Worm (Caenorhabditis elegans) whole organism, L1 larva: ENCODE data around the gene col-107.
A peak's percentile ranks its signal among the peaks of the same experiment; 100 is the strongest.

ENCODE experiments used
- C04F5.9 ChIP-seq: sonication (generic microtip); optimal IDR thresholded peaks from 2 replicates; lab custom pipeline; 2016; ENCODE audit warnings: missing genetic modification characterization, missing compliant biosample characterization
- alr-1 ChIP-seq: fragments of 200-800 bp; sonication (Bioruptor generic); optimal IDR thresholded peaks from 2 replicates; lab custom pipeline; 2018; ENCODE audit warnings: borderline replicate concordance, mild to moderate bottlenecking, missing genetic modification characterization, missing compliant biosample characterization
- aly-2 ChIP-seq: fragments of 150-350 bp; optimal IDR thresholded peaks from 2 replicates; lab custom pipeline; 2014; ENCODE audit warnings: missing biosample characterization, missing genetic modification characterization
- ama-1 ChIP-seq: fragments of 150-350 bp; optimal IDR thresholded peaks from 2 replicates; lab custom pipeline; 2014
- blmp-1 ChIP-seq: fragments of 150-350 bp; optimal IDR thresholded peaks from 2 replicates; lab custom pipeline; 2014; ENCODE audit warnings: missing biosample characterization, missing genetic modification characterization
- ceh-88 ChIP-seq: fragments of 200-800 bp; sonication (Bioruptor generic); IDR thresholded peaks from 2 replicates; pipeline ENCODE4 v1.3.6; 2022; ENCODE audit warnings: missing genetic modification characterization, missing compliant biosample characterization
- ceh-90 ChIP-seq: sonication (generic microtip); optimal IDR thresholded peaks from 2 replicates; lab custom pipeline; 2016; ENCODE audit warnings: missing genetic modification characterization, missing compliant biosample characterization
- ces-1 ChIP-seq: fragments of 150-350 bp; optimal IDR thresholded peaks from 2 replicates; lab custom pipeline; 2014; ENCODE audit warnings: missing biosample characterization, missing genetic modification reagents, missing genetic modification characterization
- efl-1 ChIP-seq, 4 experiments: fragments of 150-350 bp; optimal IDR thresholded peaks in 3 of 4; peaks in 1 of 4; 1 replicate in 1 of 4; 2 replicates in 3 of 4; lab custom pipeline; 2014; ENCODE audit warnings: missing biosample characterization in 2 of 4, missing genetic modification characterization in 2 of 4, missing genetic modification reagents in 2 of 4
- elt-2 ChIP-seq: sonication (generic microtip); optimal IDR thresholded peaks from 2 replicates; lab custom pipeline; 2016; ENCODE audit warnings: missing genetic modification characterization, mild to moderate bottlenecking, inconsistent platforms, missing compliant biosample characterization, missing genetic modification reagents
- fkh-4 ChIP-seq: sonication (generic microtip); optimal IDR thresholded peaks from 2 replicates; lab custom pipeline; 2016; ENCODE audit warnings: missing compliant biosample characterization, missing genetic modification characterization, borderline replicate concordance
- hlh-17 ChIP-seq: fragments of 200-800 bp; sonication (Bioruptor generic); optimal IDR thresholded peaks from 2 replicates; lab custom pipeline; 2018; ENCODE audit warnings: missing genetic modification characterization, mild to moderate bottlenecking, missing compliant biosample characterization, moderate library complexity, borderline replicate concordance
- lin-13 ChIP-seq: fragments of 150-350 bp; optimal IDR thresholded peaks from 2 replicates; lab custom pipeline; 2014; ENCODE audit warnings: missing biosample characterization, missing genetic modification reagents, missing genetic modification characterization
- lin-14 ChIP-seq: fragments of 200-800 bp; sonication (Bioruptor generic); optimal IDR thresholded peaks from 2 replicates; lab custom pipeline; 2018; ENCODE audit warnings: mild to moderate bottlenecking, missing genetic modification characterization, moderate library complexity, missing compliant biosample characterization
- lin-35 ChIP-seq, 2 experiments: fragments of 150-350 bp; optimal IDR thresholded peaks; 2 replicates each; lab custom pipeline; 2014; ENCODE audit warnings: missing biosample characterization in 2 of 2, missing genetic modification characterization in 2 of 2, missing genetic modification reagents in 2 of 2
- lir-3 ChIP-seq: sonication (generic microtip); optimal IDR thresholded peaks from 2 replicates; lab custom pipeline; 2016; ENCODE audit warnings: mild to moderate bottlenecking, missing genetic modification characterization, moderate library complexity, missing compliant biosample characterization; ENCODE audit not compliant: poor library complexity
- mab-9 ChIP-seq: fragments of 200-800 bp; sonication (Bioruptor generic); IDR thresholded peaks from 2 replicates; pipeline ENCODE4 v1.3.6; 2022; ENCODE audit warnings: missing genetic modification reagents, missing genetic modification characterization, missing compliant biosample characterization
- mef-2 ChIP-seq: fragments of 150-350 bp; optimal IDR thresholded peaks from 2 replicates; lab custom pipeline; 2014; ENCODE audit warnings: missing biosample characterization, missing genetic modification characterization
- mep-1 ChIP-seq: fragments of 150-350 bp; optimal IDR thresholded peaks from 2 replicates; lab custom pipeline; 2014; ENCODE audit warnings: missing biosample characterization, missing genetic modification characterization
- nhr-20 ChIP-seq: sonication (generic microtip); optimal IDR thresholded peaks from 2 replicates; lab custom pipeline; 2016; ENCODE audit warnings: mild to moderate bottlenecking, missing genetic modification characterization, missing compliant biosample characterization
- nhr-237 ChIP-seq: fragments of 150-350 bp; optimal IDR thresholded peaks from 2 replicates; lab custom pipeline; 2014; ENCODE audit warnings: missing biosample characterization, missing genetic modification characterization
- nhr-71 ChIP-seq: sonication (generic microtip); optimal IDR thresholded peaks from 2 replicates; lab custom pipeline; 2016; ENCODE audit warnings: mild to moderate bottlenecking, missing genetic modification characterization, moderate library complexity, missing compliant biosample characterization
- nhr-77 ChIP-seq: fragments of 150-350 bp; optimal IDR thresholded peaks from 2 replicates; lab custom pipeline; 2014; ENCODE audit warnings: missing biosample characterization, missing genetic modification characterization
- nhr-84 ChIP-seq: sonication (generic microtip); optimal IDR thresholded peaks from 2 replicates; lab custom pipeline; 2017; ENCODE audit warnings: missing biosample characterization, missing genetic modification characterization
- nhr-85 ChIP-seq: sonication (generic microtip); peaks from one replicate; lab custom pipeline; 2016; ENCODE audit warnings: missing genetic modification characterization, inconsistent platforms, missing compliant biosample characterization
- nhr-90 ChIP-seq: sonication (generic microtip); optimal IDR thresholded peaks from 2 replicates; lab custom pipeline; 2016; ENCODE audit warnings: mild to moderate bottlenecking, missing genetic modification characterization, missing compliant biosample characterization; ENCODE audit not compliant: poor library complexity
- pag-3 ChIP-seq: sonication (generic microtip); optimal IDR thresholded peaks from 2 replicates; lab custom pipeline; 2017; ENCODE audit warnings: missing genetic modification characterization, mild to moderate bottlenecking, missing compliant biosample characterization, antibody characterized with exemption, borderline replicate concordance; ENCODE audit not compliant: insufficient read depth
- rnt-1 ChIP-seq: sonication (generic microtip); optimal IDR thresholded peaks from 2 replicates; lab custom pipeline; 2016; ENCODE audit warnings: mild to moderate bottlenecking, missing genetic modification characterization, moderate library complexity, missing compliant biosample characterization
- snpc-4 ChIP-seq: fragments of 150-350 bp; optimal IDR thresholded peaks from 2 replicates; lab custom pipeline; 2014; ENCODE audit warnings: missing biosample characterization, missing genetic modification characterization
- snu-23 ChIP-seq: sonication (generic microtip); optimal IDR thresholded peaks from 2 replicates; lab custom pipeline; 2016; ENCODE audit warnings: missing genetic modification characterization, missing compliant biosample characterization
- swsn-7 ChIP-seq: sonication (generic microtip); optimal IDR thresholded peaks from 2 replicates; lab custom pipeline; 2016; ENCODE audit warnings: missing genetic modification characterization, missing compliant biosample characterization
- tlp-1 ChIP-seq: fragments of 150-350 bp; optimal IDR thresholded peaks from 2 replicates; lab custom pipeline; 2014; ENCODE audit warnings: missing biosample characterization, missing genetic modification characterization
- vab-15 ChIP-seq: sonication (generic microtip); optimal IDR thresholded peaks from 2 replicates; lab custom pipeline; 2017; ENCODE audit warnings: missing genotype, mild to moderate bottlenecking, missing genetic modification characterization, missing compliant biosample characterization
- xbp-1 ChIP-seq: sonication (generic microtip); optimal IDR thresholded peaks from 2 replicates; lab custom pipeline; 2016; ENCODE audit warnings: missing genetic modification characterization, missing compliant biosample characterization
- ztf-4 ChIP-seq: fragments of 150-350 bp; optimal IDR thresholded peaks from 2 replicates; lab custom pipeline; 2014; ENCODE audit warnings: missing biosample characterization, missing genetic modification characterization

col-107 gene

DNA sequence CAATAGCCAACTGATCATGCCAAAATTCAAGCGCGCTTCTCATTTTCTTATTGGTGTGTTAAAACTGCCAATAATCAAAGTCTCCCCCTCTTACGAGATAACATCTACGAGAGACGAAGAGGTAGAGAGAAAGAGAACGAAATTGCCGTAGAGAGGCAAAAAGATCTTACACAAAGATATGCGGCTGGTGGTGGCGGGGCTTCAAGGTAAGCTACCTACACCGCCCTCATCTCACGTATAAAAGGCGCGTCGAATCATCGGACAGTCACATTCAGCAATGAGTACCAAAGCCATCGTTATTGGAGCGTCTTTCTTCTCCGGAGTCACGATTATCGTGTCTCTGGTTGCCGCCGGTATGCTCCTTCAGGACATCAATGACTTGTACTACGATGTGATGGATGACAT lies at the start of gene col-107:
col-107 (plus strand) TSS at position 265 of the 405 bp plus-strand sequence.
- TF ChIP-seq lin-13 (GFP tag; lab: Kevin White, UChicago) = no peak
- TF ChIP-seq lin-14 (GFP tag; lab: Kevin White, UChicago) = peak; percentile 35
- TF ChIP-seq ceh-88 (GFP tag; lab: Robert Waterston, UW) = no peak
- no peak for TF ChIP-seq ces-1 (GFP tag; lab: Kevin White, UChicago)
- TF ChIP-seq lir-3 = no peak
- no peak for TF ChIP-seq snpc-4 (tag; lab: Kevin White, UChicago)
- peak; percentile 22 for TF ChIP-seq rnt-1 (tag; lab: Kevin White, UChicago)
- peak; percentile 9 for TF ChIP-seq snu-23 (GFP tag; lab: Kevin White, UChicago)
- TF ChIP-seq ztf-4 = peak; percentile 6
- TF ChIP-seq tlp-1 (tag; lab: Kevin White, UChicago) = no peak
- TF ChIP-seq nhr-20 (tag; lab: Kevin White, UChicago) = peak; percentile 9
- TF ChIP-seq fkh-4 (tag; lab: Kevin White, UChicago) = no peak
- TF ChIP-seq nhr-71 (tag; lab: Kevin White, UChicago) = peak; percentile 1
- TF ChIP-seq blmp-1 (tag; lab: Kevin White, UChicago) = peak; percentile 32
- TF ChIP-seq mab-9 = no peak
- peak; percentile 86 for TF ChIP-seq nhr-85
- no peak for TF ChIP-seq xbp-1 (tag; lab: Kevin White, UChicago)
- TF ChIP-seq C04F5.9 (tag; lab: Kevin White, UChicago) = no peak
- TF ChIP-seq ceh-90 = no peak
- peak; percentile 25 for TF ChIP-seq ama-1
- no peak for TF ChIP-seq nhr-77 (tag; lab: Kevin White, UChicago)
- no peak for TF ChIP-seq efl-1 (optimal IDR thresholded peaks at IDR 0.05; lab: Kevin White, UChicago)
- TF ChIP-seq efl-1 (GFP tag; optimal IDR thresholded peaks at IDR 0.05 in 1 of 2; lab: Kevin White, UChicago) = peak in 1 of 2 experiments; percentile 77

DNA sequence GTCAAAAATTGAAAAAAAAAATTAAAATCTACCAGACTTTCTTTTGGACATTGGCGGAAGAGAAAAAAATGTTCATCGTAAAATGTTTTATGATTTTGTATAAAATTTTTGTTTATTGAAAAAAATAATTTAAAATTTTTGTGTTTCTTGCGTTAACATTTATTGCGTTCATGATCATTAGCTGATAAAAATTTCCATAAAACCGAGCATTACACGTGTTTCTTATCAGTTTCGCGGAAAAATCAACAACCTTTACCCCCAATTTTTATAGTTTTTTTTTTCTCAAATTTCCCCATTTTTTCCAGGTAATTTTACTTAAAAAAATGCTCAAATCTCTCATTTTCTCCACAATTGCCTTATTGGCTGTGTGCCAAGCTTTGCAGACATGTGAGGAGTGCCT lies 38.3 kb upstream of the col-107 start, which contains the start of gene txt-4:
txt-4 (plus strand) TSS at position 324 of the 400 bp plus-strand sequence.
- peak; percentile 55 for TF ChIP-seq elt-2 (tag; lab: Kevin White, UChicago)
- TF ChIP-seq rnt-1 (tag; lab: Kevin White, UChicago) = no peak
- no peak for TF ChIP-seq nhr-84 (tag; lab: Kevin White, UChicago)

DNA sequence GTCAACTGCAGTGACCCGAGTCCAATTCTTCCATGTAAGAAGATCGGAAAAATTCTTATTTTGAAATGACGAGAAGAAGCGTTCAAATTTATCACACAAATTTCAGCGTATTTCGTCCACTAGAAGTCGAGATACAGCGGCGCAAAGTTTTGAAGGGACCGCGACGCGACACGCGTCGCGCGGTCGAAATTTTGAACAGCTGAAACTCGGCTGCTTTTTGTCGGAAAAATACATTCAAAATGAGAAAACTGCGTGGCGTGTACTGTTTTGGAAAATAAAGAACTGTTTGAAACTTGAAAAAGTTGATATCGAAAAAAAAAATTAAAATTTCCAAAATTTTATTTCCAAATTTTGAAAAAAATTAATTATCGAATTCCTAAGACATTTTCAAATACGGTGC lies 35.6 kb upstream of the col-107 start:
- peak; percentile 52 for TF ChIP-seq nhr-85
- TF ChIP-seq hlh-17 (GFP tag; lab: Kevin White, UChicago) = no peak

DNA sequence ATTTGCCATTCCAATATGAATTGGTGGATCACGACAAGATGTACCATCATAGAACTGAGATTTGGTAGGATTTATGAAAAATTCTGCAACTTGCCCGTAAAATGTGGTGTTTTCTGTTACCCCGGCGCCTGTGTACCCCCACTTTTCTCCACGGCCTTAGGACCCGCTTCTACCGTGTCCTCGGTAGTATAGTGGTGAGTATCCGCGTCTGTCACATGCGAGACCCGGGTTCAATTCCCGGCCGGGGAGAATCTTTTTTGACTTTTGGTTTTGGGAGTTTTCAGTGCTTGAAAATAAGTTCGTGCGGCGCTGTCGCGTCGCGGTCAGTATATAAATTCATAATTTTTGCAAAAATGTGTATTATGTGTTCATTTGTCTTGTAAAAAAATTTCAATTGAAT lies 34.1 kb upstream of the col-107 start:
- TF ChIP-seq mep-1 (tag; lab: Kevin White, UChicago) (no peak), nhr-85 (peak; percentile 29), lin-13 (GFP tag; lab: Kevin White, UChicago) (no peak)

DNA sequence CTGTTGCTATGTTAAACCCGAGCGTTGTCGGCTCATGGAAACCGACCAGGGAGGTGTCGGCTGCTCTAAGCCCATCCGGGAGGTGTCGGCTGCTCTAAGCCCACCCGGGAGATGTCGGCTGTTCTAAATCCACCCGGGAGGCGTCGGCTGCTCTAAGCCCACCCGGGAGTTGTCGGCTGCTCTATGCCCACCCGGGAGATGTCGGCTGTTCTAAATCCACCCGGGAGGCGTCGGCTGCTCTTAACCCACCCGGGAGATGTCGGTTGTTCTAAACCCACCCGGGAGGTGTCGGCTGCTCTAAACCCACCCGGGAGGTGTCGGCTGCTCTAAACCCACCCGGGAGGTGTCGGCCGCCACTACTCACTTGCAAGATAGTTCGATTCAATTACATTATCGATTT lies 32.6 kb upstream of the col-107 start:
- TF ChIP-seq nhr-237 (tag; lab: Kevin White, UChicago) (no peak), nhr-84 (tag; lab: Kevin White, UChicago) (no peak), swsn-7 (tag; lab: Kevin White, UChicago) (no peak), alr-1 (tag; lab: Kevin White, UChicago) (no peak), lin-13 (GFP tag; lab: Kevin White, UChicago) (no peak), pag-3 (tag; lab: Kevin White, UChicago) (no peak), lin-35 (GFP tag; optimal IDR thresholded peaks at IDR 0.05; lab: Kevin White, UChicago) (no peak), mef-2 (tag; lab: Kevin White, UChicago) (no peak), elt-2 (tag; lab: Kevin White, UChicago) (no peak), ces-1 (GFP tag; lab: Kevin White, UChicago) (no peak), ceh-88 (GFP tag; lab: Robert Waterston, UW) (no peak), ztf-4 (no peak), mep-1 (tag; lab: Kevin White, UChicago) (no peak), aly-2 (tag; lab: Kevin White, UChicago) (no peak), nhr-71 (tag; lab: Kevin White, UChicago) (no peak), nhr-90 (no peak), vab-15 (no peak), efl-1 (optimal IDR thresholded peaks at IDR 0.05; lab: Kevin White, UChicago) (no peak), efl-1 (GFP tag; optimal IDR thresholded peaks at IDR 0.05 in 1 of 2; lab: Kevin White, UChicago) (no peak)
